Worm (Caenorhabditis elegans) whole organism, mixed stage, embryonic: ENCODE data around the gene hcp-2.
A peak's percentile ranks its signal among the peaks of the same experiment; 100 is the strongest.

Experiments used
- M03D4.4 ChIP-seq: sonication (generic microtip); optimal IDR thresholded peaks from 2 replicates; lab custom pipeline; 2017; ENCODE audit warnings: mild to moderate bottlenecking, missing genetic modification characterization, missing compliant biosample characterization
- blmp-1 ChIP-seq: fragments of 150-350 bp; optimal IDR thresholded peaks from 2 replicates; lab custom pipeline; 2014; ENCODE audit warnings: missing biosample characterization, missing genetic modification characterization
- ceh-39 ChIP-seq: fragments of 150-350 bp; optimal IDR thresholded peaks from 2 replicates; lab custom pipeline; 2014; ENCODE audit warnings: missing biosample characterization, missing genetic modification characterization
- ceh-43 ChIP-seq: fragments of 200-800 bp; sonication (Bioruptor generic); optimal IDR thresholded peaks from 2 replicates; lab custom pipeline; 2018; ENCODE audit warnings: mild to moderate bottlenecking, missing genetic modification characterization, moderate library complexity, missing compliant biosample characterization
- ces-1 ChIP-seq: fragments of 150-350 bp; optimal IDR thresholded peaks from 2 replicates; lab custom pipeline; 2014; ENCODE audit warnings: missing biosample characterization, missing genetic modification reagents, missing genetic modification characterization
- cnd-1 ChIP-seq: fragments of 200-800 bp; sonication (Bioruptor generic); optimal IDR thresholded peaks from 2 replicates; lab custom pipeline; 2018; ENCODE audit warnings: mild to moderate bottlenecking, missing genetic modification characterization, missing compliant biosample characterization
- drap-1 ChIP-seq: fragments of 200-800 bp; sonication (Bioruptor generic); optimal IDR thresholded peaks from 3 replicates; lab custom pipeline; 2018; ENCODE audit warnings: mild to moderate bottlenecking, missing genetic modification characterization, missing compliant biosample characterization
- elt-3 ChIP-seq: fragments of 150-350 bp; optimal IDR thresholded peaks from 2 replicates; lab custom pipeline; 2014; ENCODE audit warnings: missing biosample characterization, missing genetic modification characterization
- flh-1 ChIP-seq: fragments of 200-800 bp; sonication (Bioruptor generic); optimal IDR thresholded peaks from 2 replicates; lab custom pipeline; 2018; ENCODE audit warnings: mild to moderate bottlenecking, missing genetic modification characterization, moderate library complexity, missing compliant biosample characterization
- ham-2 ChIP-seq: fragments of 200-800 bp; sonication (Bioruptor generic); optimal IDR thresholded peaks from 2 replicates; lab custom pipeline; 2018; ENCODE audit warnings: mild to moderate bottlenecking, missing genetic modification characterization, missing compliant biosample characterization
- hlh-1 ChIP-seq: fragments of 150-350 bp; optimal IDR thresholded peaks from 2 replicates; lab custom pipeline; 2014; ENCODE audit warnings: missing biosample characterization, missing genetic modification reagents, missing genetic modification characterization
- lin-13 ChIP-seq: fragments of 150-350 bp; optimal IDR thresholded peaks from 2 replicates; lab custom pipeline; 2014; ENCODE audit warnings: missing biosample characterization, missing genetic modification characterization
- lin-32 ChIP-seq: fragments of 200-800 bp; sonication (Bioruptor generic); optimal IDR thresholded peaks from 2 replicates; lab custom pipeline; 2018; ENCODE audit warnings: mild to moderate bottlenecking, missing genetic modification characterization, missing compliant biosample characterization
- lsy-2 ChIP-seq: fragments of 150-350 bp; optimal IDR thresholded peaks from 2 replicates; lab custom pipeline; 2014; ENCODE audit warnings: missing biosample characterization, missing genetic modification characterization
- mab-5 ChIP-seq: fragments of 150-350 bp; optimal IDR thresholded peaks from 2 replicates; lab custom pipeline; 2014; ENCODE audit warnings: missing biosample characterization, missing genetic modification characterization
- mep-1 ChIP-seq: fragments of 150-350 bp; optimal IDR thresholded peaks from 2 replicates; lab custom pipeline; 2017; ENCODE audit warnings: missing biosample characterization, missing genetic modification reagents, missing genetic modification characterization, inconsistent platforms
- mls-2 ChIP-seq: sonication (generic microtip); optimal IDR thresholded peaks from 2 replicates; lab custom pipeline; 2016; ENCODE audit warnings: mild to moderate bottlenecking, missing genetic modification characterization, moderate library complexity, missing compliant biosample characterization
- nhr-12 ChIP-seq: fragments of 150-350 bp; optimal IDR thresholded peaks from 2 replicates; lab custom pipeline; 2014; ENCODE audit warnings: missing biosample characterization, missing genetic modification characterization
- nhr-2 ChIP-seq: fragments of 150-350 bp; optimal IDR thresholded peaks from 2 replicates; lab custom pipeline; 2014; ENCODE audit warnings: missing biosample characterization, missing genetic modification characterization
- nhr-237 ChIP-seq: fragments of 150-350 bp; optimal IDR thresholded peaks from 2 replicates; lab custom pipeline; 2014; ENCODE audit warnings: missing biosample characterization, missing genetic modification characterization
- nhr-28 ChIP-seq: fragments of 150-350 bp; optimal IDR thresholded peaks from 2 replicates; lab custom pipeline; 2014; ENCODE audit warnings: missing biosample characterization, missing genetic modification characterization
- pha-4 ChIP-seq: fragments of 150-350 bp; optimal IDR thresholded peaks from 2 replicates; lab custom pipeline; 2018; ENCODE audit warnings: missing biosample characterization, missing genetic modification reagents, missing genetic modification characterization
- sem-2 ChIP-seq: fragments of 200-800 bp; sonication (Bioruptor generic); optimal IDR thresholded peaks from 2 replicates; lab custom pipeline; 2018; ENCODE audit warnings: mild to moderate bottlenecking, missing genetic modification characterization, missing compliant biosample characterization
- snpc-4 ChIP-seq: fragments of 150-350 bp; optimal IDR thresholded peaks from 2 replicates; lab custom pipeline; 2014; ENCODE audit warnings: missing biosample characterization, missing genetic modification characterization
- sptf-1 ChIP-seq: sonication (generic microtip); optimal IDR thresholded peaks from 2 replicates; lab custom pipeline; 2017; ENCODE audit warnings: mild to moderate bottlenecking, missing genetic modification characterization, moderate library complexity, missing compliant biosample characterization
- tbx-8 ChIP-seq: fragments of 200-800 bp; sonication (Bioruptor generic); optimal IDR thresholded peaks from 2 replicates; lab custom pipeline; 2018; ENCODE audit warnings: mild to moderate bottlenecking, missing genetic modification characterization, moderate library complexity, missing compliant biosample characterization
- unc-120 ChIP-seq: sonication (generic microtip); optimal IDR thresholded peaks from 2 replicates; lab custom pipeline; 2017; ENCODE audit warnings: missing genetic modification characterization, missing compliant biosample characterization; ENCODE audit not compliant: poor library complexity, severe bottlenecking
- unc-39 ChIP-seq: fragments of 150-350 bp; optimal IDR thresholded peaks from 2 replicates; lab custom pipeline; 2014; ENCODE audit warnings: missing biosample characterization, missing genetic modification characterization
- unc-62 ChIP-seq: fragments of 150-350 bp; optimal IDR thresholded peaks from 2 replicates; lab custom pipeline; 2014; ENCODE audit warnings: missing biosample characterization, missing genetic modification reagents, missing genetic modification characterization
- zip-8 ChIP-seq: fragments of 150-350 bp; optimal IDR thresholded peaks from 2 replicates; lab custom pipeline; 2014; ENCODE audit warnings: missing biosample characterization, missing genetic modification characterization
- ztf-11 ChIP-seq: fragments of 150-350 bp; optimal IDR thresholded peaks from 2 replicates; lab custom pipeline; 2014; ENCODE audit warnings: missing biosample characterization, missing genetic modification characterization

The hcp-2 gene

DNA sequence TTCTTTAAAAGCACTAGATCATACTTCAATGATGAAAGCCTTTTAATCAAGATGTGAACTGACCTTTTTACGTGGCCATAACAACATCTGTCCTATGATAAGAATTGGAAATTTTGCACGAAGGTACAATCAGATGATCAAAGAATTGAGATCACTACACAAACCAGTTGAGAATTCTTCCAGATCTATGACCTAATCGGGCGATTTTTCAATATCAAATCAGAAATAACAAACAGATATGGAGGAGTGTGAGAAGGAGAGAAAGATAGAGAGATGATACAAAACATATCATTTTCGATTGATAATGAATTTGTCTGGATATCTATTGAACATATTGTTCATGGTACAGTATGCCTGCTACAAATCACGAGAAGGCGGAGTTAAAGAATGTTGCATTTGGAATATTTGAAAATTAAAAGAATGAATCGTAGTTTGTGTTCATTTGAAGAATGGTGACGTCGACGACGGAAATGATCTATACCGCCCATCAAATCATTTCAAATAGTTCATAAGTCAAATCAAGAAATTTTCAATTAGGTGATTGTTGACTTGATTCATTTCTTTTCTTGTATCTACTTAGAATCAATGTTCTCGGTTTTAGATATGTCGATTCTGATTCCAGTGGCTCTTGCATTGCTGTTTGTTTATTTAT lies 8.6 kb downstream of the hcp-2 start, which contains the start of gene cyp-29A4:
Gene cyp-29A4 (plus strand): TSS at position 602 of the 652 bp plus-strand sequence.
- no peak for TF ChIP-seq lsy-2
- no peak for TF ChIP-seq sptf-1
- no peak for TF ChIP-seq ceh-39 (tag; lab: Kevin White, UChicago)
- TF ChIP-seq sem-2 (GFP tag; lab: Kevin White, UChicago): no peak
- no peak for TF ChIP-seq unc-120
- no peak for TF ChIP-seq nhr-28 (tag; lab: Kevin White, UChicago)
- no peak for TF ChIP-seq cnd-1 (tag; lab: Kevin White, UChicago)
- no peak for TF ChIP-seq lin-13
- no peak for TF ChIP-seq flh-1
- no peak for TF ChIP-seq pha-4
- no peak for TF ChIP-seq elt-3
- no peak for TF ChIP-seq unc-62 (GFP tag; lab: Kevin White, UChicago)
- no peak for TF ChIP-seq ces-1
- TF ChIP-seq lin-32 (GFP tag; lab: Kevin White, UChicago): no peak

DNA sequence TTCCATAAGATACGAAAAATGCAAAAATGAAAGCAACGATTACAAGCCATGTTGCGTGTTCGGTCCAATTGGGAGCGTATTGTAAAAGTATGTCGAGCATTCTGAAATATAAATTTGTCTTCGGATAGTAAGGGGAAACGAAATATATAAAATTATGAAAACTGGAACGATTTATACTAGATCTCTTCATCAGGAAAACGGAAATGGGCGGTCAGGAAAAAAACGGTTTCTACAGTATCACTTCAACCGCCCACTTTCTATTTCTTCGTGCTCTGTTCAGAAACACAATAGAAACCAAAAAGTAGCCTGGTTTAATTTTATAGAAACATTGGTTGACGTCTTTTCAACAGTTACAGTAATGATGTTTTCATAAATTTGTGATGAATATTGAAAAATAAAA lies 15.9 kb downstream of the hcp-2 start, which contains the start of gene pitr-4:
Gene pitr-4 (minus strand): TSS at position 101 of the 400 bp plus-strand sequence.
- TF ChIP-seq M03D4.4 (no peak), lsy-2 (no peak), lin-32 (GFP tag; lab: Kevin White, UChicago) (no peak), nhr-237 (tag; lab: Kevin White, UChicago) (no peak), blmp-1 (no peak), snpc-4 (tag; lab: Kevin White, UChicago) (no peak), mab-5 (tag; lab: Kevin White, UChicago) (no peak), lin-13 (no peak), unc-62 (GFP tag; lab: Kevin White, UChicago) (no peak), nhr-12 (tag; lab: Kevin White, UChicago) (no peak), ceh-43 (GFP tag; lab: Kevin White, UChicago) (no peak)

DNA sequence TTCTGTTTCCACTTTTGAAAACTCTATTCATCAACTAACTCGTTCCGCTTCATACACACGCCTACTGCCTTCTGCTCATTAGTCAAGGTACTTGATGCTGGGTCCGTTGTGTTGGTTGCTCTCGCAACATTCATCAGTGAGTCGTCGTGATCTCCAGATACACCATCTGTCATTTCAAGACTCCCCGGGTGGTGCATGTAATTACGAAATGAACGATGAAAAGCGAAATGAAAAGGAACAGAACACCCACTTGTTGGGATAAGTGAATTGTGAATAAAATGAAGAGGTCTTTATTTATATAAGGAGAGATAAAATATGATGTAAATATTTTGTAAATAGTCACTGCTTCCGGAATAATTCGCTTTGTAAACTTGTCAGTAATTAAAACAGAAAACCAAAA lies 18.3 kb downstream of the hcp-2 start:
- TF ChIP-seq ces-1: peak; percentile 76
- TF ChIP-seq zip-8: no peak
- TF ChIP-seq cnd-1 (tag; lab: Kevin White, UChicago): peak; percentile 85
- no peak for TF ChIP-seq drap-1 (GFP tag; lab: Kevin White, UChicago)
- TF ChIP-seq mab-5 (tag; lab: Kevin White, UChicago): no peak
- TF ChIP-seq lin-13: no peak
- peak; percentile 8 for TF ChIP-seq lin-32 (GFP tag; lab: Kevin White, UChicago)
- TF ChIP-seq, all 35 proteins: peak for 3

DNA sequence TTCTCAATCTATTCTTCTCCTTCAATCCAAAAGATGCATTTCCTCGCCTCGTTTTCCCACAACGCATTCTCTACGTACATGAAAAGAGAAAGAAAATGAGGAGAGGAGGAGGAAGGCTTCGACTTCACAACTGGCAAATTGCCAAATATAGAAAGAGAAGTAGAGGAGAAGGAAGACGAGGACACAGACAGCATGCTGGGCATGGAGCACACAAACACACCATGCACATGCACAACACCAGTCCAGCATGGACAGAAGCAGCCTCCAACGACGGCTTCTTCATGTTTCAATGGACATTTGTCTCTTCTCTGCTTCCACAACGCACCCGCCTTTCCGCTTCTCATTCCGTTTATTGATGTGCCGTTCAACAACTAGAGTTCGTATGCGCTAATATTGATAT lies 19.0 kb downstream of the hcp-2 start:
- TF ChIP-seq ztf-11 (tag; lab: Kevin White, UChicago) (no peak), ces-1 (peak; percentile 65), mep-1 (tag; lab: Kevin White, UChicago) (peak; percentile 32), unc-39 (tag; lab: Kevin White, UChicago) (peak; percentile 38), lsy-2 (peak; percentile 10)

DNA sequence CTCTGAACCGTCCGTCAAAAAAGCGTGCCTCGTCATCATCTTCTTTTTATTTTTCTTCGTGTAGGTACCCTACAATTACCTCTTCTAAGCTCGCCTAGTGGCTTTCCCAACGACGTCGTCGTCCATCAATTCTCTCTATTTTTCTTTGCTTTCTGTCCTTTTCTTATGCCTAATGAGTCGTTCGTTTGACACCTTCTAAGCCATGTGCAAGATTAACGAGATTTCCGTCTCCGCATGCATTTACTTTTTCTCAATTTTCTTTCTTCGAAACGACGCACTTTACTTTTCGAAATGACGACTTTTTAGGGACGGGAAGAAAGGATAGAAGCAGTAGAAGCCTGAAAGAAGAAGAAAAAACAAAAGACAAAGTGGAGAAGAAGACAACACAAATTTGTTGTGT lies 20.7 kb downstream of the hcp-2 start, which contains the start of gene ZK287.1:
Gene ZK287.1 (plus strand): TSS at position 301 of the 400 bp plus-strand sequence.
- TF ChIP-seq mab-5 (tag; lab: Kevin White, UChicago) (no peak), ces-1 (peak; percentile 62), nhr-237 (tag; lab: Kevin White, UChicago) (no peak)
- TF ChIP-seq, all 35 proteins: peak for 1

DNA sequence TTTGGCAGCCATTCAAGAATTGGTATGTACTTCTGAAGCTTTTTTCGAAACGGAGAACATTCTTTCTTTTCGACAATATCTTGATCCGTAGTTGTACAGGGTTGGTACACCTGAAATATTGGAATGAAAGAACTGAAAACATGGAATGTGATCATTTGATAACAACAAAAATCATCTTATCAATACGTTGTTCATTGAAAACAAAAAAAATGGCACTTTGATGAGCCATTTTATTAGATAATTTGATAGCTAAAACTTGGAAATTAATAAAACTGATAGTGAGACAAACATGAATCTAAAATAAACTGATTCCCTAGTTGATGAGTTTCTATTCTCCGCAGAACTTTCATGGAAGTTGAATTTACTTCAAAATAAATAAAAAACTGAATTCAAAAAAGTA lies 26.8 kb downstream of the hcp-2 start:
- TF ChIP-seq blmp-1: no peak
- TF ChIP-seq drap-1 (GFP tag; lab: Kevin White, UChicago): no peak
- no peak for TF ChIP-seq unc-39 (tag; lab: Kevin White, UChicago)
- no peak for TF ChIP-seq M03D4.4
- TF ChIP-seq nhr-237 (tag; lab: Kevin White, UChicago): no peak
- TF ChIP-seq unc-62 (GFP tag; lab: Kevin White, UChicago): no peak
- no peak for TF ChIP-seq nhr-2 (tag; lab: Kevin White, UChicago)
- TF ChIP-seq cnd-1 (tag; lab: Kevin White, UChicago): no peak
- no peak for TF ChIP-seq sem-2 (GFP tag; lab: Kevin White, UChicago)
- TF ChIP-seq ceh-43 (GFP tag; lab: Kevin White, UChicago): no peak
- TF ChIP-seq tbx-8 (GFP tag; lab: Kevin White, UChicago): no peak
- no peak for TF ChIP-seq mab-5 (tag; lab: Kevin White, UChicago)
- TF ChIP-seq zip-8: no peak
- no peak for TF ChIP-seq mls-2 (tag; lab: Kevin White, UChicago)
- TF ChIP-seq elt-3: no peak
- TF ChIP-seq ztf-11 (tag; lab: Kevin White, UChicago): no peak
- TF ChIP-seq ces-1: no peak
- TF ChIP-seq lin-13: no peak
- TF ChIP-seq hlh-1 (tag; lab: Kevin White, UChicago): no peak
- TF ChIP-seq ham-2 (GFP tag; lab: Kevin White, UChicago): no peak
